Worm (Caenorhabditis elegans) whole organism, mixed stage, embryonic: ENCODE data around the gene nspg-10.

Experiments
- elt-1 ChIP-seq: sonication (generic microtip); optimal IDR thresholded peaks from 2 replicates; lab custom pipeline; 2017; ENCODE audit warnings: missing genetic modification characterization, mild to moderate bottlenecking, missing compliant biosample characterization, antibody characterized with exemption, moderate library complexity, borderline replicate concordance; ENCODE audit not compliant: insufficient read depth
- elt-3 ChIP-seq: fragments of 150-350 bp; optimal IDR thresholded peaks from 2 replicates; lab custom pipeline; 2014; ENCODE audit warnings: missing biosample characterization, missing genetic modification characterization
- ham-2 ChIP-seq: fragments of 200-800 bp; sonication (Bioruptor generic); optimal IDR thresholded peaks from 2 replicates; lab custom pipeline; 2018; ENCODE audit warnings: mild to moderate bottlenecking, missing genetic modification characterization, missing compliant biosample characterization
- lin-13 ChIP-seq: fragments of 150-350 bp; optimal IDR thresholded peaks from 2 replicates; lab custom pipeline; 2014; ENCODE audit warnings: missing biosample characterization, missing genetic modification characterization
- lsy-2 ChIP-seq: fragments of 150-350 bp; optimal IDR thresholded peaks from 2 replicates; lab custom pipeline; 2014; ENCODE audit warnings: missing biosample characterization, missing genetic modification characterization
- nhr-28 ChIP-seq: fragments of 150-350 bp; optimal IDR thresholded peaks from 2 replicates; lab custom pipeline; 2014; ENCODE audit warnings: missing biosample characterization, missing genetic modification characterization
- sem-2 ChIP-seq: fragments of 200-800 bp; sonication (Bioruptor generic); optimal IDR thresholded peaks from 2 replicates; lab custom pipeline; 2018; ENCODE audit warnings: mild to moderate bottlenecking, missing genetic modification characterization, missing compliant biosample characterization
- snpc-4 ChIP-seq: fragments of 150-350 bp; optimal IDR thresholded peaks from 2 replicates; lab custom pipeline; 2014; ENCODE audit warnings: missing biosample characterization, missing genetic modification characterization
- sptf-1 ChIP-seq: sonication (generic microtip); optimal IDR thresholded peaks from 2 replicates; lab custom pipeline; 2017; ENCODE audit warnings: mild to moderate bottlenecking, missing genetic modification characterization, moderate library complexity, missing compliant biosample characterization

DNA sequence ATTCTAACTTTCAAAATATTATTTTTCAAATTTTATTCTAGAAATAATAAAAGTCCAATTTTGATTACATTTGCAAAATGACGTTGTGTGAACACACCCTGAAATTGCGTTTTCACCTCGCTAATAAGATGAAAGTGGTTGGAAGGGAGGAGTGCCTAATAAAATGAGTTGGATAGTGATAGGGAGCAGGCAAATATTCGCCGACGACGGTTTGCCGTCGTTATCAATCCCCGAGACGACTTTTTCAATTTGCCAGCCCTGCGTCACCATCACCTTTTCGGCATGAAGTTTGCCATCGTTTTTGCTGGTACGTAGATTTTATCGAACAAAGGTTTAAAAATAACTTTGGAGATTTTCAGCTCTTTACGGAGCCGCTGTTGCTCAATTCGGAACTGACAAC, at the start of gene nspg-10:
- TF ChIP-seq snpc-4 (tag; lab: Kevin White, UChicago), result no peak
- no peak for TF ChIP-seq lsy-2
- no peak for TF ChIP-seq lin-13 (tag; lab: Kevin White, UChicago)
- TF ChIP-seq ham-2 (GFP tag; lab: Kevin White, UChicago), result no peak
- no peak for TF ChIP-seq sptf-1 (tag; lab: Kevin White, UChicago)
- TF ChIP-seq elt-3 (tag; lab: Kevin White, UChicago), result no peak
- no peak for TF ChIP-seq nhr-28 (tag; lab: Kevin White, UChicago)
- TF ChIP-seq elt-1 (tag; lab: Kevin White, UChicago), result no peak
- no peak for TF ChIP-seq sem-2 (GFP tag; lab: Kevin White, UChicago)
